Worm (Caenorhabditis elegans) whole organism, L4/young adult: Measurements from ENCODE around the gene fbxa-67.

Experiments
- dao-5 ChIP-seq: sonication (generic microtip); optimal IDR thresholded peaks from 2 replicates; lab custom pipeline; 2016; ENCODE audit warnings: missing genotype, missing genetic modification characterization, moderate library complexity, missing compliant biosample characterization
- him-1 ChIP-seq: sonication (generic microtip); optimal IDR thresholded peaks from 2 replicates; lab custom pipeline; 2016; ENCODE audit warnings: missing genotype, missing genetic modification reagents, missing genetic modification characterization, missing compliant biosample characterization

- TF ChIP-seq him-1 (tag; lab: Kevin White, UChicago) (no peak), dao-5 (tag; lab: Kevin White, UChicago) (no peak)
These were observed 1.7 kb upstream of the fbxa-67 start, which contains the start of gene fbxa-10 for ce11 chrIII:952184-952583.
